Worm (Caenorhabditis elegans) whole organism, L2 larva: ENCODE results near the gene eas-1.

Experiments
- C34F6.9 ChIP-seq: fragments of 150-350 bp; optimal IDR thresholded peaks from 2 replicates; lab custom pipeline; 2014; ENCODE audit warnings: missing biosample characterization, missing genetic modification characterization
- R02D3.7 ChIP-seq: fragments of 150-350 bp; optimal IDR thresholded peaks from 2 replicates; lab custom pipeline; 2014; ENCODE audit warnings: missing biosample characterization, missing genetic modification characterization
- ZK546.5 ChIP-seq: sonication (generic microtip); optimal IDR thresholded peaks from 2 replicates; lab custom pipeline; 2017; ENCODE audit warnings: missing biosample characterization, missing genetic modification characterization
- ama-1 ChIP-seq: fragments of 150-350 bp; optimal IDR thresholded peaks from 2 replicates; lab custom pipeline; 2018; ENCODE audit warnings: inconsistent platforms
- ceh-16 ChIP-seq: fragments of 150-350 bp; optimal IDR thresholded peaks from 2 replicates; lab custom pipeline; 2014; ENCODE audit warnings: missing biosample characterization, missing genetic modification characterization
- crh-2 ChIP-seq: sonication (generic microtip); optimal IDR thresholded peaks from 2 replicates; lab custom pipeline; 2017; ENCODE audit warnings: missing biosample characterization, missing genetic modification characterization
- egl-27 ChIP-seq: sonication (generic microtip); optimal IDR thresholded peaks from 3 replicates; lab custom pipeline; 2017; ENCODE audit warnings: missing biosample characterization, missing genetic modification reagents, missing genetic modification characterization
- elt-1 ChIP-seq: fragments of 150-350 bp; optimal IDR thresholded peaks from 2 replicates; lab custom pipeline; 2014; ENCODE audit warnings: missing biosample characterization, missing genetic modification characterization
- elt-3 ChIP-seq: sonication (generic microtip); optimal IDR thresholded peaks from 2 replicates; lab custom pipeline; 2017; ENCODE audit warnings: missing biosample characterization, missing genetic modification characterization
- fos-1 ChIP-seq: fragments of 150-350 bp; optimal IDR thresholded peaks from 2 replicates; lab custom pipeline; 2014; ENCODE audit warnings: missing biosample characterization, missing genetic modification characterization
- lin-11 ChIP-seq: fragments of 150-350 bp; sonication (generic microtip); optimal IDR thresholded peaks from 2 replicates; lab custom pipeline; 2014; ENCODE audit warnings: missing biosample characterization, missing genetic modification characterization, inconsistent platforms, mixed read lengths
- lin-13 ChIP-seq: fragments of 150-350 bp; optimal IDR thresholded peaks from 2 replicates; lab custom pipeline; 2014; ENCODE audit warnings: missing biosample characterization, missing genetic modification reagents, missing genetic modification characterization
- lin-39 ChIP-seq: fragments of 150-350 bp; optimal IDR thresholded peaks from 2 replicates; lab custom pipeline; 2014; ENCODE audit warnings: missing biosample characterization, missing genetic modification reagents, missing genetic modification characterization
- mab-5 ChIP-seq: fragments of 150-350 bp; optimal IDR thresholded peaks from 2 replicates; lab custom pipeline; 2014; ENCODE audit warnings: missing biosample characterization, missing genetic modification characterization
- mdl-1 ChIP-seq, 2 experiments: fragments of 150-350 bp in 1 of 2; sonication (generic microtip) in 1 of 2; optimal IDR thresholded peaks; 2 replicates each; lab custom pipeline; 2017; ENCODE audit warnings: missing biosample characterization in 2 of 2, missing genetic modification characterization in 2 of 2
- nhr-10 ChIP-seq: sonication (generic microtip); optimal IDR thresholded peaks from 2 replicates; lab custom pipeline; 2017; ENCODE audit warnings: missing biosample characterization, missing genetic modification characterization
- nhr-11 ChIP-seq: fragments of 150-350 bp; optimal IDR thresholded peaks from 2 replicates; lab custom pipeline; 2014; ENCODE audit warnings: missing biosample characterization, missing genetic modification characterization
- nhr-12 ChIP-seq: fragments of 150-350 bp; optimal IDR thresholded peaks from 2 replicates; lab custom pipeline; 2014; ENCODE audit warnings: missing biosample characterization, missing genetic modification characterization
- nhr-21 ChIP-seq: fragments of 150-350 bp; optimal IDR thresholded peaks from 2 replicates; lab custom pipeline; 2014; ENCODE audit warnings: missing biosample characterization, missing genetic modification characterization
- nhr-237 ChIP-seq: fragments of 150-350 bp; optimal IDR thresholded peaks from 2 replicates; lab custom pipeline; 2014; ENCODE audit warnings: missing biosample characterization, missing genetic modification characterization
- nhr-25 ChIP-seq: fragments of 150-350 bp; sonication (generic microtip); optimal IDR thresholded peaks from 3 replicates; lab custom pipeline; 2014; ENCODE audit warnings: missing biosample characterization, missing genetic modification characterization
- nhr-77 ChIP-seq: fragments of 150-350 bp; optimal IDR thresholded peaks from 2 replicates; lab custom pipeline; 2014; ENCODE audit warnings: missing biosample characterization, missing genetic modification characterization
- peb-1 ChIP-seq: fragments of 150-350 bp; optimal IDR thresholded peaks from 2 replicates; lab custom pipeline; 2014; ENCODE audit warnings: missing biosample characterization, missing genetic modification characterization
- sem-4 ChIP-seq: fragments of 150-350 bp; optimal IDR thresholded peaks from 2 replicates; lab custom pipeline; 2014; ENCODE audit warnings: missing biosample characterization, missing genetic modification reagents, missing genetic modification characterization
- sma-9 ChIP-seq, 2 experiments: fragments of 150-350 bp in 1 of 2; sonication (generic microtip) in 1 of 2; optimal IDR thresholded peaks; 2 replicates each; lab custom pipeline; 2014 to 2016; ENCODE audit warnings: missing genetic modification characterization in 2 of 2, mild to moderate bottlenecking in 1 of 2, missing biosample characterization in 1 of 2, missing compliant biosample characterization in 1 of 2, missing genetic modification reagents in 1 of 2, moderate library complexity in 1 of 2
- snpc-4 ChIP-seq: fragments of 150-350 bp; optimal IDR thresholded peaks from 2 replicates; lab custom pipeline; 2014; ENCODE audit warnings: missing biosample characterization, missing genetic modification characterization
- unc-55 ChIP-seq: fragments of 150-350 bp; sonication (generic microtip); optimal IDR thresholded peaks from 3 replicates; lab custom pipeline; 2014; ENCODE audit warnings: missing biosample characterization, missing genetic modification reagents, missing genetic modification characterization
- unc-62 ChIP-seq: fragments of 150-350 bp; optimal IDR thresholded peaks from 2 replicates; lab custom pipeline; 2014; ENCODE audit warnings: missing biosample characterization, missing genetic modification reagents, missing genetic modification characterization
- ztf-1 ChIP-seq: fragments of 200-800 bp; sonication (Bioruptor generic); conservative IDR thresholded peaks from 2 replicates; pipeline ENCODE4 v1.3.6; 2022; ENCODE audit warnings: missing genetic modification characterization, missing compliant biosample characterization
- ztf-11 ChIP-seq: sonication (generic microtip); optimal IDR thresholded peaks from 2 replicates; lab custom pipeline; 2017; ENCODE audit warnings: missing biosample characterization, missing genetic modification characterization
- ztf-4 ChIP-seq: fragments of 150-350 bp; optimal IDR thresholded peaks from 2 replicates; lab custom pipeline; 2014; ENCODE audit warnings: missing biosample characterization, missing genetic modification characterization

The eas-1 gene

ce11 chrII:4753133-4753532 is 12.9 kb downstream of the eas-1 start, which contains the start of gene C27D9.1:
C27D9.1 (plus strand) TSS chrII:4753413.
- no peak for TF ChIP-seq peb-1 (tag; lab: Kevin White, UChicago)
- TF ChIP-seq ztf-1, result no peak
- no peak for TF ChIP-seq nhr-11 (tag; lab: Kevin White, UChicago)
- TF ChIP-seq ama-1, result no peak
- no peak for TF ChIP-seq ZK546.5 (tag; lab: Kevin White, UChicago)
- no peak for TF ChIP-seq egl-27 (tag; lab: Kevin White, UChicago)
- no peak for TF ChIP-seq lin-39 (tag; lab: Kevin White, UChicago)
- no peak for TF ChIP-seq sem-4 (tag; lab: Kevin White, UChicago)
- TF ChIP-seq lin-11 (tag; lab: Kevin White, UChicago), result no peak
- TF ChIP-seq mdl-1 (tag; optimal IDR thresholded peaks at IDR 0.05; lab: Kevin White, UChicago), result no peak
- TF ChIP-seq unc-62 (GFP tag; lab: Kevin White, UChicago), result no peak
- no peak for TF ChIP-seq elt-1
- no peak for TF ChIP-seq snpc-4 (tag; lab: Kevin White, UChicago)
- no peak for TF ChIP-seq nhr-10 (tag; lab: Kevin White, UChicago)
- TF ChIP-seq C34F6.9 (tag; lab: Kevin White, UChicago), result no peak
- no peak for TF ChIP-seq nhr-21 (tag; lab: Kevin White, UChicago)
- no peak for TF ChIP-seq sma-9 (GFP tag; optimal IDR thresholded peaks at IDR 0.05; lab: Kevin White, UChicago)
- TF ChIP-seq sma-9 (tag; optimal IDR thresholded peaks at IDR 0.05; lab: Kevin White, UChicago), result no peak
- TF ChIP-seq fos-1 (tag; lab: Kevin White, UChicago), result no peak
- no peak for TF ChIP-seq nhr-77 (tag; lab: Kevin White, UChicago)

ce11 chrII:4755654-4756053 is 15.4 kb downstream of the eas-1 start:
- TF ChIP-seq mab-5 (tag; lab: Kevin White, UChicago) (no peak), sem-4 (tag; lab: Kevin White, UChicago) (no peak)

ce11 chrII:4756751-4757150 is 16.5 kb downstream of the eas-1 start, which contains the start of gene C27D9.2:
C27D9.2 (minus strand) TSS chrII:4756851.
- TF ChIP-seq lin-39 (tag; lab: Kevin White, UChicago) (no peak), nhr-237 (tag; lab: Kevin White, UChicago) (no peak), lin-13 (GFP tag; lab: Kevin White, UChicago) (no peak), mdl-1 (tag; optimal IDR thresholded peaks at IDR 0.05; lab: Kevin White, UChicago) (no peak), egl-27 (tag; lab: Kevin White, UChicago) (no peak), crh-2 (tag; lab: Kevin White, UChicago) (no peak), sem-4 (tag; lab: Kevin White, UChicago) (no peak), elt-1 (no peak), C34F6.9 (tag; lab: Kevin White, UChicago) (no peak), ztf-1 (no peak), ztf-11 (tag; lab: Kevin White, UChicago) (no peak), R02D3.7 (tag; lab: Kevin White, UChicago) (no peak), peb-1 (tag; lab: Kevin White, UChicago) (no peak), ZK546.5 (tag; lab: Kevin White, UChicago) (no peak), sma-9 (GFP tag; optimal IDR thresholded peaks at IDR 0.05; lab: Kevin White, UChicago) (no peak), sma-9 (tag; optimal IDR thresholded peaks at IDR 0.05; lab: Kevin White, UChicago) (no peak), nhr-21 (tag; lab: Kevin White, UChicago) (no peak), nhr-10 (tag; lab: Kevin White, UChicago) (no peak), nhr-12 (no peak)

- TF ChIP-seq elt-3 (no peak), snpc-4 (tag; lab: Kevin White, UChicago) (no peak), sem-4 (tag; lab: Kevin White, UChicago) (no peak), nhr-237 (tag; lab: Kevin White, UChicago) (no peak), fos-1 (tag; lab: Kevin White, UChicago) (no peak), mab-5 (tag; lab: Kevin White, UChicago) (no peak), ZK546.5 (tag; lab: Kevin White, UChicago) (no peak), egl-27 (tag; lab: Kevin White, UChicago) (no peak), lin-11 (tag; lab: Kevin White, UChicago) (no peak), ama-1 (no peak), ztf-4 (tag; lab: Kevin White, UChicago) (no peak)
Observed at ce11 chrII:4758462-4758861, 18.2 kb downstream of the eas-1 start, which contains the start of gene F26G1.3. F26G1.3 (plus strand) TSS chrII:4758762.

ce11 chrII:4759835-4760234 is 19.6 kb downstream of the eas-1 start:
- TF ChIP-seq ztf-11 (tag; lab: Kevin White, UChicago), result no peak
- TF ChIP-seq crh-2 (tag; lab: Kevin White, UChicago), result peak; percentile 15
- TF ChIP-seq nhr-25 (tag; lab: Kevin White, UChicago), result peak; percentile 79
- TF ChIP-seq unc-55 (GFP tag; lab: Kevin White, UChicago), result no peak
- TF ChIP-seq egl-27 (tag; lab: Kevin White, UChicago), result no peak
- TF ChIP-seq fos-1 (tag; lab: Kevin White, UChicago), result no peak
- peak; percentile 54 for TF ChIP-seq ceh-16 (tag; lab: Kevin White, UChicago)
